Worm (Caenorhabditis elegans) whole organism, L1 larva: ENCODE results near the gene Y15E3A.3.

Source experiments
- C34B4.2 ChIP-seq: sonication (generic microtip); optimal IDR thresholded peaks from 2 replicates; lab custom pipeline; 2017; ENCODE audit warnings: mild to moderate bottlenecking, missing genetic modification characterization, missing compliant biosample characterization
- Y116A8C.19 ChIP-seq: sonication (generic microtip); optimal IDR thresholded peaks from 2 replicates; lab custom pipeline; 2016; ENCODE audit warnings: missing compliant biosample characterization, missing genetic modification characterization, borderline replicate concordance
- alr-1 ChIP-seq: fragments of 200-800 bp; sonication (Bioruptor generic); optimal IDR thresholded peaks from 2 replicates; lab custom pipeline; 2018; ENCODE audit warnings: borderline replicate concordance, mild to moderate bottlenecking, missing genetic modification characterization, missing compliant biosample characterization
- ama-1 ChIP-seq: fragments of 150-350 bp; optimal IDR thresholded peaks from 2 replicates; lab custom pipeline; 2014
- blmp-1 ChIP-seq: fragments of 150-350 bp; optimal IDR thresholded peaks from 2 replicates; lab custom pipeline; 2014; ENCODE audit warnings: missing biosample characterization, missing genetic modification characterization
- ceh-63 ChIP-seq: fragments of 200-800 bp; sonication (Bioruptor generic); optimal IDR thresholded peaks from 2 replicates; lab custom pipeline; 2018; ENCODE audit warnings: mild to moderate bottlenecking, missing genetic modification characterization, missing compliant biosample characterization
- ceh-8 ChIP-seq: fragments of 200-800 bp; sonication (Bioruptor generic); optimal IDR thresholded peaks from 2 replicates; lab custom pipeline; 2018; ENCODE audit warnings: mild to moderate bottlenecking, missing genetic modification characterization, moderate library complexity, missing compliant biosample characterization
- ceh-90 ChIP-seq: sonication (generic microtip); optimal IDR thresholded peaks from 2 replicates; lab custom pipeline; 2016; ENCODE audit warnings: missing genetic modification characterization, missing compliant biosample characterization
- dsc-1 ChIP-seq: sonication (generic microtip); optimal IDR thresholded peaks from 2 replicates; lab custom pipeline; 2016; ENCODE audit warnings: mild to moderate bottlenecking, missing genetic modification characterization, missing compliant biosample characterization
- efl-1 ChIP-seq, 4 experiments: fragments of 150-350 bp; optimal IDR thresholded peaks in 3 of 4; peaks in 1 of 4; 1 replicate in 1 of 4; 2 replicates in 3 of 4; lab custom pipeline; 2014; ENCODE audit warnings: missing biosample characterization in 2 of 4, missing genetic modification characterization in 2 of 4, missing genetic modification reagents in 2 of 4
- efl-3 ChIP-seq: fragments of 200-800 bp; sonication (Bioruptor generic); optimal IDR thresholded peaks from 2 replicates; lab custom pipeline; 2018; ENCODE audit warnings: mild to moderate bottlenecking, missing genetic modification characterization, missing compliant biosample characterization
- egl-13 ChIP-seq: sonication (generic microtip); optimal IDR thresholded peaks from 2 replicates; lab custom pipeline; 2016; ENCODE audit warnings: missing genotype, missing genetic modification reagents, missing genetic modification characterization, missing compliant biosample characterization
- elt-2 ChIP-seq: sonication (generic microtip); optimal IDR thresholded peaks from 2 replicates; lab custom pipeline; 2016; ENCODE audit warnings: missing genetic modification characterization, mild to moderate bottlenecking, inconsistent platforms, missing compliant biosample characterization, missing genetic modification reagents
- ets-5 ChIP-seq: fragments of 200-800 bp; sonication (Bioruptor generic); IDR thresholded peaks from 2 replicates; pipeline ENCODE4 v1.3.6; 2022; ENCODE audit warnings: missing genetic modification characterization, missing compliant biosample characterization
- fkh-4 ChIP-seq: sonication (generic microtip); optimal IDR thresholded peaks from 2 replicates; lab custom pipeline; 2016; ENCODE audit warnings: missing compliant biosample characterization, missing genetic modification characterization, borderline replicate concordance
- fkh-8 ChIP-seq: sonication (generic microtip); optimal IDR thresholded peaks from 2 replicates; lab custom pipeline; 2016; ENCODE audit warnings: mild to moderate bottlenecking, missing genetic modification characterization, missing compliant biosample characterization
- grh-1 ChIP-seq: fragments of 200-800 bp; sonication (Bioruptor generic); IDR thresholded peaks from 2 replicates; pipeline ENCODE4 v1.3.6; 2022; ENCODE audit warnings: missing genetic modification reagents, missing genetic modification characterization, missing compliant biosample characterization
- hlh-4 ChIP-seq: sonication (generic microtip); optimal IDR thresholded peaks from 2 replicates; lab custom pipeline; 2016; ENCODE audit warnings: mild to moderate bottlenecking, missing genetic modification characterization, missing compliant biosample characterization
- irx-1 ChIP-seq: sonication (generic microtip); optimal IDR thresholded peaks from 2 replicates; lab custom pipeline; 2016; ENCODE audit warnings: missing genetic modification characterization, missing compliant biosample characterization
- jun-1 ChIP-seq: fragments of 150-350 bp; optimal IDR thresholded peaks from 2 replicates; lab custom pipeline; 2014; ENCODE audit warnings: missing biosample characterization, missing genetic modification reagents, missing genetic modification characterization
- lin-13 ChIP-seq: fragments of 150-350 bp; optimal IDR thresholded peaks from 2 replicates; lab custom pipeline; 2014; ENCODE audit warnings: missing biosample characterization, missing genetic modification reagents, missing genetic modification characterization
- lin-14 ChIP-seq: fragments of 200-800 bp; sonication (Bioruptor generic); optimal IDR thresholded peaks from 2 replicates; lab custom pipeline; 2018; ENCODE audit warnings: mild to moderate bottlenecking, missing genetic modification characterization, moderate library complexity, missing compliant biosample characterization
- lin-39 ChIP-seq: fragments of 150-350 bp; optimal IDR thresholded peaks from 2 replicates; lab custom pipeline; 2014; ENCODE audit warnings: missing biosample characterization, missing genetic modification reagents, missing genetic modification characterization
- lir-3 ChIP-seq: sonication (generic microtip); optimal IDR thresholded peaks from 2 replicates; lab custom pipeline; 2016; ENCODE audit warnings: mild to moderate bottlenecking, missing genetic modification characterization, moderate library complexity, missing compliant biosample characterization; ENCODE audit not compliant: poor library complexity
- lsy-2 ChIP-seq, 2 experiments: fragments of 150-350 bp; optimal IDR thresholded peaks; 2 replicates each; lab custom pipeline; 2014; ENCODE audit warnings: missing biosample characterization in 2 of 2, missing genetic modification characterization in 2 of 2
- mab-9 ChIP-seq: fragments of 200-800 bp; sonication (Bioruptor generic); IDR thresholded peaks from 2 replicates; pipeline ENCODE4 v1.3.6; 2022; ENCODE audit warnings: missing genetic modification reagents, missing genetic modification characterization, missing compliant biosample characterization
- mef-2 ChIP-seq: fragments of 150-350 bp; optimal IDR thresholded peaks from 2 replicates; lab custom pipeline; 2014; ENCODE audit warnings: missing biosample characterization, missing genetic modification characterization
- nhr-11 ChIP-seq: fragments of 150-350 bp; optimal IDR thresholded peaks from 2 replicates; lab custom pipeline; 2014; ENCODE audit warnings: missing biosample characterization, missing genetic modification characterization
- nhr-19 ChIP-seq: fragments of 200-800 bp; sonication (Bioruptor generic); conservative IDR thresholded peaks from 2 replicates; pipeline ENCODE4 v1.3.6; 2022; ENCODE audit warnings: missing genetic modification characterization, missing compliant biosample characterization
- nhr-20 ChIP-seq: sonication (generic microtip); optimal IDR thresholded peaks from 2 replicates; lab custom pipeline; 2016; ENCODE audit warnings: mild to moderate bottlenecking, missing genetic modification characterization, missing compliant biosample characterization
- nhr-237 ChIP-seq: fragments of 150-350 bp; optimal IDR thresholded peaks from 2 replicates; lab custom pipeline; 2014; ENCODE audit warnings: missing biosample characterization, missing genetic modification characterization
- nhr-28 ChIP-seq: fragments of 150-350 bp; optimal IDR thresholded peaks from 2 replicates; lab custom pipeline; 2014; ENCODE audit warnings: missing biosample characterization, missing genetic modification characterization
- nhr-47 ChIP-seq: sonication (generic microtip); optimal IDR thresholded peaks from 2 replicates; lab custom pipeline; 2016; ENCODE audit warnings: mild to moderate bottlenecking, missing genetic modification characterization, moderate library complexity, missing compliant biosample characterization
- nhr-71 ChIP-seq: sonication (generic microtip); optimal IDR thresholded peaks from 2 replicates; lab custom pipeline; 2016; ENCODE audit warnings: mild to moderate bottlenecking, missing genetic modification characterization, moderate library complexity, missing compliant biosample characterization
- nhr-77 ChIP-seq: fragments of 150-350 bp; optimal IDR thresholded peaks from 2 replicates; lab custom pipeline; 2014; ENCODE audit warnings: missing biosample characterization, missing genetic modification characterization
- pag-3 ChIP-seq: sonication (generic microtip); optimal IDR thresholded peaks from 2 replicates; lab custom pipeline; 2017; ENCODE audit warnings: missing genetic modification characterization, mild to moderate bottlenecking, missing compliant biosample characterization, antibody characterized with exemption, borderline replicate concordance; ENCODE audit not compliant: insufficient read depth
- rnt-1 ChIP-seq: sonication (generic microtip); optimal IDR thresholded peaks from 2 replicates; lab custom pipeline; 2016; ENCODE audit warnings: mild to moderate bottlenecking, missing genetic modification characterization, moderate library complexity, missing compliant biosample characterization
- snpc-4 ChIP-seq: fragments of 150-350 bp; optimal IDR thresholded peaks from 2 replicates; lab custom pipeline; 2014; ENCODE audit warnings: missing biosample characterization, missing genetic modification characterization
- sox-4 ChIP-seq: sonication (generic microtip); optimal IDR thresholded peaks from 2 replicates; lab custom pipeline; 2016; ENCODE audit warnings: missing genetic modification characterization, missing compliant biosample characterization
- sptf-1 ChIP-seq: fragments of 150-350 bp; optimal IDR thresholded peaks from 2 replicates; lab custom pipeline; 2014; ENCODE audit warnings: missing biosample characterization, missing genetic modification characterization
- sup-37 ChIP-seq: fragments of 200-800 bp; sonication (Bioruptor generic); optimal IDR thresholded peaks from 2 replicates; lab custom pipeline; 2018; ENCODE audit warnings: mild to moderate bottlenecking, missing genetic modification characterization, missing compliant biosample characterization
- swsn-7 ChIP-seq: sonication (generic microtip); optimal IDR thresholded peaks from 2 replicates; lab custom pipeline; 2016; ENCODE audit warnings: missing genetic modification characterization, missing compliant biosample characterization
- tlp-1 ChIP-seq: fragments of 150-350 bp; optimal IDR thresholded peaks from 2 replicates; lab custom pipeline; 2014; ENCODE audit warnings: missing biosample characterization, missing genetic modification characterization
- unc-130 ChIP-seq: fragments of 150-350 bp; optimal IDR thresholded peaks from 2 replicates; lab custom pipeline; 2017; ENCODE audit warnings: missing biosample characterization, missing genetic modification characterization, inconsistent platforms
- unc-62 ChIP-seq: fragments of 150-350 bp; optimal IDR thresholded peaks from 2 replicates; lab custom pipeline; 2014; ENCODE audit warnings: missing biosample characterization, missing genetic modification reagents, missing genetic modification characterization
- xbp-1 ChIP-seq: sonication (generic microtip); optimal IDR thresholded peaks from 2 replicates; lab custom pipeline; 2016; ENCODE audit warnings: missing genetic modification characterization, missing compliant biosample characterization
- zag-1 ChIP-seq: fragments of 150-350 bp; optimal IDR thresholded peaks from 2 replicates; lab custom pipeline; 2014; ENCODE audit warnings: missing biosample characterization, missing genetic modification characterization
- zip-4 ChIP-seq: fragments of 200-800 bp; sonication (Bioruptor generic); optimal IDR thresholded peaks from 2 replicates; lab custom pipeline; 2018; ENCODE audit warnings: mild to moderate bottlenecking, missing genetic modification characterization, moderate library complexity, missing compliant biosample characterization
- ztf-4 ChIP-seq: fragments of 150-350 bp; optimal IDR thresholded peaks from 2 replicates; lab custom pipeline; 2014; ENCODE audit warnings: missing biosample characterization, missing genetic modification characterization

The Y15E3A.3 gene

DNA sequence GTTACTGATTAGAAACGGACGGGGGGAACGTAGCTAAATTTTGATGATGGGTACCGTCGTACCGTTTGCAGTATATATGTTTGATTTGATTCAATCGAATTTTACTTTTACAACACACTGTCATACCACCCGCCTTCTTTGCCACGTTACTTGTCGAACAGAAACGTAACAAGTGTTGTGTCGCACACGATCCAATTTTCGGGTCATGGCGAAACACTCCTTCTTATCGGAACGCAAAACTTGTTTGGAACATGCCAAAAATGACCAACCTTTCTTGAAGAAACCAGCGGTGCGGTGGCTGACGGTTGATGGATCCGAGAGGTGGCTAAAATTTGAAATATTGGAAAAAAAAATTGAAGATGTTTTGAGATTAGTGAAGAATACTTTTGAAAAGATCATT, 45.3 kb downstream of the Y15E3A.3 start:
- no peak for TF ChIP-seq lsy-2 (tag; optimal IDR thresholded peaks at IDR 0.05; lab: Kevin White, UChicago)
- no peak for TF ChIP-seq irx-1 (tag; lab: Kevin White, UChicago)
- TF ChIP-seq lin-14 (GFP tag; lab: Kevin White, UChicago) = no peak
- TF ChIP-seq hlh-4 (tag; lab: Kevin White, UChicago) = no peak
- no peak for TF ChIP-seq elt-2 (tag; lab: Kevin White, UChicago)
- no peak for TF ChIP-seq ceh-63 (GFP tag; lab: Kevin White, UChicago)
- no peak for TF ChIP-seq lir-3
- TF ChIP-seq unc-130 (tag; lab: Kevin White, UChicago) = no peak

- TF ChIP-seq lir-3 = no peak
- TF ChIP-seq lin-39 (tag; lab: Kevin White, UChicago) = no peak
- no peak for TF ChIP-seq egl-13 (tag; lab: Kevin White, UChicago)
- TF ChIP-seq nhr-20 (tag; lab: Kevin White, UChicago) = no peak
- TF ChIP-seq lsy-2 (tag; optimal IDR thresholded peaks at IDR 0.05; lab: Kevin White, UChicago) = peak in 1 of 2 experiments; percentile 5
- TF ChIP-seq jun-1 (tag; lab: Kevin White, UChicago) = peak; percentile 67
- no peak for TF ChIP-seq elt-2 (tag; lab: Kevin White, UChicago)
- TF ChIP-seq alr-1 (tag; lab: Kevin White, UChicago) = no peak
- TF ChIP-seq unc-130 (tag; lab: Kevin White, UChicago) = no peak
- TF ChIP-seq irx-1 (tag; lab: Kevin White, UChicago) = no peak
- no peak for TF ChIP-seq nhr-237 (tag; lab: Kevin White, UChicago)
- peak; percentile 48 for TF ChIP-seq nhr-77 (tag; lab: Kevin White, UChicago)
- TF ChIP-seq ceh-63 (GFP tag; lab: Kevin White, UChicago) = no peak
- TF ChIP-seq efl-3 (GFP tag; lab: Kevin White, UChicago) = no peak
- TF ChIP-seq nhr-19 (GFP tag; lab: Robert Waterston, UW) = 0 out of 2 replicates have a peak, but pooled peaks have one; percentile 4
- no peak for TF ChIP-seq sox-4 (tag; lab: Kevin White, UChicago)
- TF ChIP-seq ztf-4 (tag; lab: Kevin White, UChicago) = no peak
- no peak for TF ChIP-seq Y116A8C.19 (tag; lab: Kevin White, UChicago)
- no peak for TF ChIP-seq ets-5 (GFP tag; lab: Robert Waterston, UW)
- TF ChIP-seq snpc-4 (tag; lab: Kevin White, UChicago) = peak; percentile 16
- TF ChIP-seq zip-4 = peak; percentile 37
- no peak for TF ChIP-seq ceh-90 (tag; lab: Kevin White, UChicago)
- no peak for TF ChIP-seq swsn-7 (tag; lab: Kevin White, UChicago)
- TF ChIP-seq blmp-1 (tag; lab: Kevin White, UChicago) = peak; percentile 30
- no peak for TF ChIP-seq mab-9
- TF ChIP-seq nhr-71 (tag; lab: Kevin White, UChicago) = no peak
- no peak for TF ChIP-seq hlh-4 (tag; lab: Kevin White, UChicago)
- no peak for TF ChIP-seq grh-1 (GFP tag; lab: Robert Waterston, UW)
- TF ChIP-seq C34B4.2 = no peak
- no peak for TF ChIP-seq fkh-4
- TF ChIP-seq sptf-1 (tag; lab: Kevin White, UChicago) = no peak
- TF ChIP-seq xbp-1 = no peak
- TF ChIP-seq nhr-28 = no peak
- TF ChIP-seq zag-1 (tag; lab: Kevin White, UChicago) = no peak
- no peak for TF ChIP-seq rnt-1 (tag; lab: Kevin White, UChicago)
- TF ChIP-seq ama-1 (lab: Kevin White, UChicago) = no peak
- TF ChIP-seq unc-62 (GFP tag; lab: Kevin White, UChicago) = no peak
- TF ChIP-seq pag-3 = no peak
- peak in 1 of 2 experiments; percentile 33 for TF ChIP-seq efl-1 (optimal IDR thresholded peaks at IDR 0.05; lab: Kevin White, UChicago)
- peak in 1 of 2 experiments; percentile 90 for TF ChIP-seq efl-1 (GFP tag; optimal IDR thresholded peaks at IDR 0.05 in 1 of 2; lab: Kevin White, UChicago)
- no peak for TF ChIP-seq nhr-47
- no peak for TF ChIP-seq lin-13 (GFP tag; lab: Kevin White, UChicago)
- TF ChIP-seq tlp-1 (tag; lab: Kevin White, UChicago) = no peak
- no peak for TF ChIP-seq fkh-8
- no peak for TF ChIP-seq ceh-8 (GFP tag; lab: Kevin White, UChicago)
- no peak for TF ChIP-seq mef-2 (tag; lab: Kevin White, UChicago)
- no peak for TF ChIP-seq sup-37
- no peak for TF ChIP-seq nhr-11 (tag; lab: Kevin White, UChicago)
- peak; percentile 44 for TF ChIP-seq lin-14 (GFP tag; lab: Kevin White, UChicago)
- TF ChIP-seq dsc-1 = no peak
Measured at ce11 chrX:15279301-15279700, 46.3 kb downstream of the Y15E3A.3 start.
